Worm (Caenorhabditis elegans): ENCODE measurements around the gene nspc-16.

The nspc-16 gene

ce11 chrX:14502116-14502587, 21.2 kb upstream of the nspc-16 start (continued):
- 0 out of 2 replicates have a peak, but pooled peaks have one; percentile 35 for TF ChIP-seq dox-1 (GFP tag; IDR thresholded peaks at IDR 0.05)
- TF ChIP-seq rec-8 (tag; optimal IDR thresholded peaks at IDR 0.05), result no peak
- TF ChIP-seq tbx-9 (tag; optimal IDR thresholded peaks at IDR 0.05; ENCODE audit: borderline replicate concordance), result no peak
- TF ChIP-seq Y53F4B.3 (GFP tag; IDR thresholded peaks at IDR 0.05), result no peak
- no peak for TF ChIP-seq hmg-1.2 (GFP tag; IDR thresholded peaks at IDR 0.05)
- TF ChIP-seq tlf-1 (GFP tag; optimal IDR thresholded peaks at IDR 0.05), result peak; percentile 77
- no peak for TF ChIP-seq F55B11.4 (tag; optimal IDR thresholded peaks at IDR 0.05; ENCODE audit: borderline replicate concordance, insufficient read depth)
- TF ChIP-seq madf-6 (GFP tag; IDR thresholded peaks at IDR 0.05), result no peak
- no peak for TF ChIP-seq attf-3 (GFP tag; conservative IDR thresholded peaks at IDR 0.05)
- TF ChIP-seq lsl-1 (GFP tag; optimal IDR thresholded peaks at IDR 0.05), result no peak
- peak; percentile 90 for TF ChIP-seq somi-1 (GFP tag; optimal IDR thresholded peaks at IDR 0.05)
- peak; percentile 77 for TF ChIP-seq lin-40 (tag; optimal IDR thresholded peaks at IDR 0.05)
- no peak for TF ChIP-seq hlh-26 (GFP tag; conservative IDR thresholded peaks at IDR 0.05)
- no peak for TF ChIP-seq D2030.7 (GFP tag; IDR thresholded peaks at IDR 0.05)
- no peak for TF ChIP-seq fkh-3 (tag; optimal IDR thresholded peaks at IDR 0.05)
- peak; percentile 58 for TF ChIP-seq atf-7 (tag; optimal IDR thresholded peaks at IDR 0.05)
- no peak for TF ChIP-seq sea-2 (GFP tag; IDR thresholded peaks at IDR 0.05)
- peak; percentile 77; the same call in 1 of the 2 replicates for TF ChIP-seq lin-26 (GFP tag; IDR thresholded peaks at IDR 0.05)
- no peak for TF ChIP-seq ceh-91 (GFP tag; IDR thresholded peaks at IDR 0.05)
- no peak for TF ChIP-seq ama-1 (optimal IDR thresholded peaks at IDR 0.05)
- TF ChIP-seq ama-1 (GFP tag; optimal IDR thresholded peaks at IDR 0.05), result no peak
- no peak for TF ChIP-seq repo-1 (tag; optimal IDR thresholded peaks at IDR 0.05)
- peak; percentile 17 for TF ChIP-seq dpff-1 (tag; optimal IDR thresholded peaks at IDR 0.05)
- TF ChIP-seq lin-54 (GFP tag; optimal IDR thresholded peaks at IDR 0.05), result peak; percentile 12
- no peak for TF ChIP-seq ccch-3 (GFP tag; optimal IDR thresholded peaks at IDR 0.05)
- TF ChIP-seq nhr-90 (tag; optimal IDR thresholded peaks at IDR 0.05), result peak; percentile 68
- TF ChIP-seq zim-3 (tag; optimal IDR thresholded peaks at IDR 0.05), result peak; percentile 3
- TF ChIP-seq cebp-2 (GFP tag; IDR thresholded peaks at IDR 0.05), result no peak
- no peak for TF ChIP-seq snpc-4 (GFP tag; optimal IDR thresholded peaks at IDR 0.05)
- peak in 2 of 4 experiments; percentile 1 to 40 for TF ChIP-seq snpc-4 (tag; optimal IDR thresholded peaks at IDR 0.05)
- peak; percentile 97 for TF ChIP-seq unc-62 (GFP tag; optimal IDR thresholded peaks at IDR 0.05)
- peak in 1 of 2 experiments; percentile 46 for TF ChIP-seq let-607 (tag; optimal IDR thresholded peaks at IDR 0.05)
- TF ChIP-seq sptf-2 (GFP tag; optimal IDR thresholded peaks at IDR 0.05), result no peak
- TF ChIP-seq ztf-18 (tag; optimal IDR thresholded peaks at IDR 0.05), result peak; percentile 18
- no peak for TF ChIP-seq madf-8 (GFP tag; conservative IDR thresholded peaks at IDR 0.05)
- no peak for TF ChIP-seq F23B12.7 (tag; optimal IDR thresholded peaks at IDR 0.05; ENCODE audit: insufficient read depth)
- TF ChIP-seq B0261.1 (tag; optimal IDR thresholded peaks at IDR 0.05), result no peak
- TF ChIP-seq bed-1 (GFP tag; IDR thresholded peaks at IDR 0.05), result no peak
- peak; percentile 75 for TF ChIP-seq attf-5 (GFP tag; optimal IDR thresholded peaks at IDR 0.05)
- TF ChIP-seq die-1 (tag; optimal IDR thresholded peaks at IDR 0.05), result no peak

- TF ChIP-seq mel-28 (tag; optimal IDR thresholded peaks at IDR 0.05; ENCODE audit: borderline replicate concordance), result no peak
- TF ChIP-seq ceh-27 (GFP tag; optimal IDR thresholded peaks at IDR 0.05), result no peak
- no peak for TF ChIP-seq Y95B8A.8 (GFP tag; IDR thresholded peaks at IDR 0.05)
- no peak for TF ChIP-seq B0019.2 (GFP tag; conservative IDR thresholded peaks at IDR 0.05)
- TF ChIP-seq lin-26 (GFP tag; IDR thresholded peaks at IDR 0.05), result 0 out of 2 replicates have a peak, but pooled peaks have one; percentile 42
- TF ChIP-seq unc-62 (GFP tag; optimal IDR thresholded peaks at IDR 0.05), result peak; percentile 24
- no peak for TF ChIP-seq Y79H2A.3 (GFP tag; conservative IDR thresholded peaks at IDR 0.05)
These were observed 20.1 kb upstream of the nspc-16 start for ce11 chrX:14503282-14503681.

Measured in whole organism, young adult.